Fruit fly (Drosophila melanogaster): ENCODE data around the gene Dim1.

Gene Dim1

DNA sequence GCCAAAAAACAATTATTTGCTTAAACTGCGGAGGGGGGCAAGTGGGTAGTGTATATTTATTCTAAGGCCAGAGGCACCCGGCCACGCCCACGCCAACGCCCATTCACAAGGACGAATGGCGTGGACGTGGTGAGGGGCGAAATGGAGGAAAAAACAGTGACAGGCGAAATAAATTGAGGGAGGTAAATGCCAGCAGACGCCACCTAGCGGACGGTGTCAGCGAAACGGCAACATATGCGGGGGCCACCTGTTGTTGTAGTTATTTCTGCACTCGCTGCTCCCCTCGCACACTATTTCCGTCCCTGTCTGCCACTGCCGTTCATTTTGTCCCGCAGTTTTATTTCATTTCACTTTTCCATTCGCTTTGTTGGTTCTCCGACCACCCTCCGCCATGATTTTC lies 14.9 kb downstream of the Dim1 start (continued):
- TF ChIP-seq ara (GFP tag; IDR thresholded peaks at IDR 0.05) (peak; percentile 33; the same call in 1 of the 2 replicates), bsh (GFP tag; optimal IDR thresholded peaks at IDR 0.05) (no peak), CG14965 (GFP tag; optimal IDR thresholded peaks at IDR 0.05; ENCODE audit: borderline replicate concordance) (peak; percentile 96), CG8924 (tag; optimal IDR thresholded peaks at IDR 0.05) (no peak), D19B (GFP tag; optimal IDR thresholded peaks at IDR 0.05) (no peak), B-H1 (GFP tag; IDR thresholded peaks at IDR 0.05) (peak; percentile 12; the same call in 1 of the 3 replicates), jumu (GFP tag; optimal IDR thresholded peaks at IDR 0.05) (no peak), Oli (tag; optimal IDR thresholded peaks at IDR 0.05) (no peak), HHEX (GFP tag; optimal IDR thresholded peaks at IDR 0.05) (no peak), Nf-YA (GFP tag; IDR thresholded peaks at IDR 0.05) (0 out of 2 replicates have a peak, but pooled peaks have one; percentile 8), CTCF (GFP tag; optimal IDR thresholded peaks at IDR 0.05) (peak; percentile 94), CG2199 (GFP tag; IDR thresholded peaks at IDR 0.05) (no peak), MBD-R2 (GFP tag; IDR thresholded peaks at IDR 0.05) (no peak), prd (optimal IDR thresholded peaks at IDR 0.05) (no peak), prd (GFP tag; IDR thresholded peaks at IDR 0.05) (no peak), CG18599 (GFP tag; optimal IDR thresholded peaks at IDR 0.05) (no peak), sqz (GFP tag; optimal IDR thresholded peaks at IDR 0.05) (no peak), fd96Cb (tag; optimal IDR thresholded peaks at IDR 0.05) (no peak), CG13424 (tag; optimal IDR thresholded peaks at IDR 0.05) (no peak), Vsx1 (GFP tag; optimal IDR thresholded peaks at IDR 0.05) (no peak), CG10565 (GFP tag; optimal IDR thresholded peaks at IDR 0.05) (no peak), pb (GFP tag; optimal IDR thresholded peaks at IDR 0.05) (no peak), CG7357 (GFP tag; IDR thresholded peaks at IDR 0.05) (no peak), Hr39 (optimal IDR thresholded peaks at IDR 0.05) (no peak), TFAM (GFP tag; optimal IDR thresholded peaks at IDR 0.05) (no peak), Fer3 (tag; optimal IDR thresholded peaks at IDR 0.05) (no peak), CG4360 (GFP tag; IDR thresholded peaks at IDR 0.05) (no peak), PHDP (tag; optimal IDR thresholded peaks at IDR 0.05) (no peak), CG18262 (tag; optimal IDR thresholded peaks at IDR 0.05) (no peak), stwl (tag; optimal IDR thresholded peaks at IDR 0.05) (no peak), CG8478 (optimal IDR thresholded peaks at IDR 0.05) (no peak), CHES-1-like (GFP tag; optimal IDR thresholded peaks at IDR 0.05) (no peak), fru (optimal IDR thresholded peaks at IDR 0.05) (no peak), Ptx1 (GFP tag; IDR thresholded peaks at IDR 0.05) (peak; percentile 39; the same call in 1 of the 2 replicates), CG10959 (GFP tag; IDR thresholded peaks at IDR 0.05) (peak; percentile 34; the same call in 1 of the 2 replicates), Nf-YC (tag; optimal IDR thresholded peaks at IDR 0.05) (no peak), CG30020 (tag; optimal IDR thresholded peaks at IDR 0.05) (no peak), fu2 (GFP tag; optimal IDR thresholded peaks at IDR 0.05) (no peak), CG12744 (GFP tag; optimal IDR thresholded peaks at IDR 0.05) (no peak), esg (GFP tag; conservative IDR thresholded peaks at IDR 0.05) (no peak), CG18619 (GFP tag; optimal IDR thresholded peaks at IDR 0.05) (no peak), CG7928 (GFP tag; optimal IDR thresholded peaks at IDR 0.05) (no peak), corto (GFP tag; optimal IDR thresholded peaks at IDR 0.05) (no peak), dm (GFP tag; optimal IDR thresholded peaks at IDR 0.05) (no peak), CG15514 (GFP tag; optimal IDR thresholded peaks at IDR 0.05) (no peak), croc (GFP tag; conservative IDR thresholded peaks at IDR 0.05) (peak; percentile 13; the same call in 1 of the 3 replicates), HLH54F (GFP tag; optimal IDR thresholded peaks at IDR 0.05) (no peak), scrt (GFP tag; optimal IDR thresholded peaks at IDR 0.05) (peak; percentile 48), Sry-β (GFP tag; optimal IDR thresholded peaks at IDR 0.05) (no peak), ERR (GFP tag; optimal IDR thresholded peaks at IDR 0.05) (no peak), bigmax (GFP tag; optimal IDR thresholded peaks at IDR 0.05) (no peak), Atf-2 (GFP tag; optimal IDR thresholded peaks at IDR 0.05) (no peak), slou (GFP tag; optimal IDR thresholded peaks at IDR 0.05) (no peak)

Measured in whole organism, embryonic.